Worm (Caenorhabditis elegans): ENCODE data around the gene lys-1.

- TF ChIP-seq nfya-2 (GFP tag; IDR thresholded peaks at IDR 0.05) (no peak), dpl-1 (GFP tag; optimal IDR thresholded peaks at IDR 0.05) (no peak), nfya-1 (tag; optimal IDR thresholded peaks at IDR 0.05; ENCODE audit: borderline replicate concordance, insufficient read depth) (no peak), lsy-27 (tag; optimal IDR thresholded peaks at IDR 0.05; ENCODE audit: borderline replicate concordance, insufficient read depth) (no peak), pha-4 (tag; optimal IDR thresholded peaks at IDR 0.05) (no peak), ztf-3 (GFP tag; optimal IDR thresholded peaks at IDR 0.05) (no peak), cebp-1 (GFP tag; IDR thresholded peaks at IDR 0.05) (no peak), cebp-1 (tag; optimal IDR thresholded peaks at IDR 0.05) (no peak), ceh-79 (tag; optimal IDR thresholded peaks at IDR 0.05) (no peak), rcor-1 (GFP tag; IDR thresholded peaks at IDR 0.05) (no peak)
These were observed 39.6 kb downstream of the lys-1 start, which contains the start of gene asps-1 for ce11 chrV:10317294-10317693.

Measured in whole organism, young adult.